Worm (Caenorhabditis elegans): Measurements from ENCODE around the gene tebp-2.

The tebp-2 gene

ce11 chrIV:5548843-5549242 is 7.4 kb downstream of the tebp-2 start:
- TF ChIP-seq xbp-1 (tag; optimal IDR thresholded peaks at IDR 0.05) (peak; percentile 5), grh-1 (GFP tag; IDR thresholded peaks at IDR 0.05) (no peak), mdl-1 (tag; optimal IDR thresholded peaks at IDR 0.05) (peak in 1 of 2 experiments; percentile 54), lin-15B (tag; optimal IDR thresholded peaks at IDR 0.05) (peak; percentile 30), mep-1 (tag; optimal IDR thresholded peaks at IDR 0.05) (peak; percentile 69), alr-1 (tag; optimal IDR thresholded peaks at IDR 0.05; ENCODE audit: borderline replicate concordance) (no peak), lsy-2 (tag; optimal IDR thresholded peaks at IDR 0.05) (peak in 1 of 2 experiments; percentile 63), efl-1 (optimal IDR thresholded peaks at IDR 0.05) (peak; percentile 15 to 28), efl-1 (GFP tag; optimal IDR thresholded peaks at IDR 0.05 in 1 of 2) (peak; percentile 20 to 85), ces-1 (GFP tag; optimal IDR thresholded peaks at IDR 0.05) (no peak), efl-3 (GFP tag; optimal IDR thresholded peaks at IDR 0.05) (no peak), snpc-4 (tag; optimal IDR thresholded peaks at IDR 0.05) (peak; percentile 28), nhr-85 (tag) (peak; percentile 20), nhr-47 (tag; optimal IDR thresholded peaks at IDR 0.05) (peak; percentile 53), dpl-1 (GFP tag; optimal IDR thresholded peaks at IDR 0.05) (peak in 2 of 3 experiments; percentile 23 to 25), fkh-8 (tag; optimal IDR thresholded peaks at IDR 0.05) (peak; percentile 14), blmp-1 (tag; optimal IDR thresholded peaks at IDR 0.05) (peak; percentile 85), lin-13 (GFP tag; optimal IDR thresholded peaks at IDR 0.05) (peak; percentile 6), snu-23 (GFP tag; optimal IDR thresholded peaks at IDR 0.05) (peak; percentile 49), mef-2 (tag; optimal IDR thresholded peaks at IDR 0.05) (no peak), lir-3 (tag; optimal IDR thresholded peaks at IDR 0.05; ENCODE audit: poor library complexity) (peak; percentile 65), C16A3.4 (tag; optimal IDR thresholded peaks at IDR 0.05) (peak; percentile 29), ceh-90 (tag; optimal IDR thresholded peaks at IDR 0.05) (peak; percentile 37), rnt-1 (tag; optimal IDR thresholded peaks at IDR 0.05) (peak; percentile 71), dsc-1 (tag; optimal IDR thresholded peaks at IDR 0.05) (peak; percentile 46), ets-5 (GFP tag; IDR thresholded peaks at IDR 0.05) (no peak), nhr-71 (tag; optimal IDR thresholded peaks at IDR 0.05) (peak; percentile 40), lin-39 (tag; optimal IDR thresholded peaks at IDR 0.05) (no peak), hpl-2 (GFP tag; optimal IDR thresholded peaks at IDR 0.05) (no peak), aha-1 (tag; optimal IDR thresholded peaks at IDR 0.05) (no peak), ama-1 (optimal IDR thresholded peaks at IDR 0.05) (no peak), hlh-17 (GFP tag; optimal IDR thresholded peaks at IDR 0.05; ENCODE audit: borderline replicate concordance) (no peak), skn-1 (tag; optimal IDR thresholded peaks at IDR 0.05) (peak; percentile 54), nhr-20 (tag; optimal IDR thresholded peaks at IDR 0.05) (peak; percentile 8), pag-3 (tag; optimal IDR thresholded peaks at IDR 0.05; ENCODE audit: borderline replicate concordance, insufficient read depth) (peak; percentile 51), lin-35 (GFP tag; optimal IDR thresholded peaks at IDR 0.05) (peak; percentile 47 to 50), lin-14 (GFP tag; optimal IDR thresholded peaks at IDR 0.05) (peak; percentile 99)

ce11 chrIV:5550676-5551184 is 9.3 kb downstream of the tebp-2 start, which contains the start of gene ari-2:
Gene ari-2 (plus strand): TSS chrIV:5551134.
- peak in 1 of 2 experiments; percentile 8 for TF ChIP-seq efl-1 (optimal IDR thresholded peaks at IDR 0.05)
- TF ChIP-seq efl-1 (GFP tag; optimal IDR thresholded peaks at IDR 0.05 in 1 of 2): no peak
- peak; percentile 44 for TF ChIP-seq nhr-85 (tag)
- peak; percentile 55 for TF ChIP-seq fkh-8 (tag; optimal IDR thresholded peaks at IDR 0.05)
- no peak for TF ChIP-seq grh-1 (GFP tag; IDR thresholded peaks at IDR 0.05)
- peak; percentile 4 for TF ChIP-seq snu-23 (GFP tag; optimal IDR thresholded peaks at IDR 0.05)
- peak; percentile 44 for TF ChIP-seq mep-1 (tag; optimal IDR thresholded peaks at IDR 0.05)
- peak; percentile 63 for TF ChIP-seq lin-14 (GFP tag; optimal IDR thresholded peaks at IDR 0.05)
- peak in 1 of 2 experiments; percentile 31 for TF ChIP-seq lsy-2 (tag; optimal IDR thresholded peaks at IDR 0.05)
- no peak for TF ChIP-seq aly-2 (tag; optimal IDR thresholded peaks at IDR 0.05)
- no peak for TF ChIP-seq sup-37 (GFP tag; optimal IDR thresholded peaks at IDR 0.05)
- peak; percentile 5 for TF ChIP-seq blmp-1 (tag; optimal IDR thresholded peaks at IDR 0.05)
- TF ChIP-seq fos-1 (tag; optimal IDR thresholded peaks at IDR 0.05): no peak
